Worm (Caenorhabditis elegans) whole organism, young adult: ENCODE data around the gene mex-1.
A peak's percentile ranks its signal among the peaks of the same experiment; 100 is the strongest.

Experiments
- F10E7.11 ChIP-seq: sonication (generic microtip); optimal IDR thresholded peaks from 2 replicates; lab custom pipeline; 2017; ENCODE audit warnings: mild to moderate bottlenecking, missing genetic modification characterization, moderate library complexity, missing compliant biosample characterization
- K12H6.12 ChIP-seq: fragments of 200-800 bp; sonication (Bioruptor generic); optimal IDR thresholded peaks from 2 replicates; lab custom pipeline; 2018; ENCODE audit warnings: mild to moderate bottlenecking, missing genetic modification characterization, missing compliant biosample characterization
- Y56A3A.18 ChIP-seq: fragments of 200-800 bp; sonication (Bioruptor generic); IDR thresholded peaks from 2 replicates; pipeline ENCODE4 v1.3.6; 2022; ENCODE audit warnings: missing genetic modification reagents, missing genetic modification characterization, missing compliant biosample characterization
- ceh-40 ChIP-seq: fragments of 200-800 bp; sonication (Bioruptor generic); IDR thresholded peaks from 2 replicates; pipeline ENCODE4 v1.3.6; 2022; ENCODE audit warnings: missing genetic modification characterization, missing compliant biosample characterization
- ceh-58 ChIP-seq: fragments of 200-800 bp; sonication (Bioruptor generic); IDR thresholded peaks from 2 replicates; pipeline ENCODE4 v1.3.6; 2022; ENCODE audit warnings: missing genetic modification characterization, missing compliant biosample characterization
- dpl-1 ChIP-seq: fragments of 150-350 bp; optimal IDR thresholded peaks from 2 replicates; lab custom pipeline; 2014; ENCODE audit warnings: missing biosample characterization, missing genetic modification reagents, missing genetic modification characterization
- egrh-3 ChIP-seq: fragments of 200-800 bp; sonication (Bioruptor generic); IDR thresholded peaks from 2 replicates; pipeline ENCODE4 v1.3.6; 2022; ENCODE audit warnings: missing genetic modification reagents, missing genetic modification characterization, missing compliant biosample characterization
- hlh-26 ChIP-seq: fragments of 200-800 bp; sonication (Bioruptor generic); conservative IDR thresholded peaks from 2 replicates; pipeline ENCODE4 v1.3.6; 2022; ENCODE audit warnings: missing genetic modification reagents, missing genetic modification characterization, missing compliant biosample characterization
- hmg-1.2 ChIP-seq: fragments of 200-800 bp; sonication (Bioruptor generic); IDR thresholded peaks from 2 replicates; pipeline ENCODE4 v1.3.6; 2022; ENCODE audit warnings: missing genetic modification reagents, missing genetic modification characterization, missing compliant biosample characterization
- nhr-120 ChIP-seq: fragments of 200-800 bp; sonication (Bioruptor generic); IDR thresholded peaks from 2 replicates; pipeline ENCODE4 v1.3.6; 2022; ENCODE audit warnings: missing genetic modification characterization, missing compliant biosample characterization
- snpc-4 ChIP-seq, 5 experiments: fragments of 150-350 bp in 1 of 5; sonication (generic microtip) in 4 of 5; optimal IDR thresholded peaks; 2 replicates each; lab custom pipeline; 2014 to 2018; ENCODE audit warnings: missing genetic modification characterization in 5 of 5, missing biosample characterization in 3 of 5, antibody characterized with exemption in 2 of 5, mild to moderate bottlenecking in 2 of 5, missing compliant biosample characterization in 2 of 5, missing genotype in 2 of 5, moderate library complexity in 2 of 5, missing genetic modification reagents in 1 of 5
- unc-62 ChIP-seq: fragments of 150-350 bp; optimal IDR thresholded peaks from 2 replicates; lab custom pipeline; 2014; ENCODE audit warnings: missing biosample characterization, missing genetic modification reagents, missing genetic modification characterization
- zfh-2 ChIP-seq: fragments of 200-800 bp; sonication (Bioruptor generic); conservative IDR thresholded peaks from 2 replicates; pipeline ENCODE4 v1.3.6; 2022; ENCODE audit warnings: missing genetic modification reagents, missing genetic modification characterization, missing compliant biosample characterization
- ztf-25 ChIP-seq: fragments of 200-800 bp; sonication (Bioruptor generic); IDR thresholded peaks from 2 replicates; pipeline ENCODE4 v1.3.6; 2022; ENCODE audit warnings: missing genetic modification reagents, missing genetic modification characterization, missing compliant biosample characterization

- peak; percentile 51; the same call in 1 of the 2 replicates for TF ChIP-seq egrh-3 (GFP tag; lab: Robert Waterston, UW)
- peak; percentile 78 for TF ChIP-seq zfh-2 (GFP tag; lab: Robert Waterston, UW)
- no peak for TF ChIP-seq nhr-120 (GFP tag; lab: Robert Waterston, UW)
- TF ChIP-seq snpc-4 (GFP tag; optimal IDR thresholded peaks at IDR 0.05; lab: Kevin White, UChicago): no peak
- TF ChIP-seq snpc-4 (tag; optimal IDR thresholded peaks at IDR 0.05; lab: Kevin White, UChicago): no peak
- TF ChIP-seq hlh-26: no peak
- no peak for TF ChIP-seq dpl-1
- TF ChIP-seq Y56A3A.18: no peak
- no peak for TF ChIP-seq hmg-1.2
- no peak for TF ChIP-seq K12H6.12 (tag; lab: Kevin White, UChicago)
- TF ChIP-seq F10E7.11 (tag; lab: Kevin White, UChicago): no peak
- no peak for TF ChIP-seq ztf-25
- no peak for TF ChIP-seq unc-62 (GFP tag; lab: Kevin White, UChicago)
- no peak for TF ChIP-seq ceh-40 (GFP tag; lab: Robert Waterston, UW)
- 0 out of 2 replicates have a peak, but pooled peaks have one; percentile 5 for TF ChIP-seq ceh-58
These were observed 37.5 kb downstream of the mex-1 start for ce11 chrII:12005981-12006380.
